Fruit fly (Drosophila melanogaster): ENCODE data around the gene tty.
A peak's percentile ranks its signal among the peaks of the same experiment; 100 is the strongest.

Gene tty

DNA sequence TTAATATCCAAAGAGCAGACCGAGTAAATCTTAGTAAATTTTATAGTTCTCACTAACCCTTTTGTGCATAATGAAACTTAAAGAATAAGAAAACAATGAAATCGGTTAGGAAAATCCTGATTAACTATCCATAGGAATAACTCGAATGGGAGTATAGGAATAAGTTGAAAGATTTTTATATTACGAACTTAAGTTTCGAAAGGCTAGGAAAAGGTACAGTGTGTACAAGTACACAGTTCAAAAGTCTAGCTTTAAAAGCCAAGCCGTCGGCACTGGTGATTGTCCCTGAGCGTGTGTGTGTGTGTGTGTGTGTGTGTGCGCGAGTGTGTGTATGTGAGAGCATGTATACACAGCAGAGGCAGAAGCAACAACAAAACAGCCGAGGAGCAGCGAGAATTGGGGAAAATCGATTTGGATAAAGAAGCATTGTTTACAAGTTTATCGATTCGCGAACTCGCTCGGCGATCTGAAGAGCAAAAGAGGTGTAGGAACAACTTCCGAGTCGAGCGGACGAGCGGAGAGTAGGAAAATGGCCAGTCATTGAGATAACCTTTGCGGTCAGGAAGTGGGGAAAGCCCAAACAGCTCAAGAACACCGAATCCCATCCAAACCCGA is 11.8 kb upstream of the tty start (continued):
- no peak for TF ChIP-seq ab (GFP tag; optimal IDR thresholded peaks at IDR 0.05)
- peak; percentile 51; the same call in 2 of the 3 replicates for TF ChIP-seq row (GFP tag; IDR thresholded peaks at IDR 0.05)
- TF ChIP-seq CG8290 (GFP tag; optimal IDR thresholded peaks at IDR 0.05): no peak
- TF ChIP-seq CG8290 (tag; optimal IDR thresholded peaks at IDR 0.05): no peak
- TF ChIP-seq gsb (GFP tag; IDR thresholded peaks at IDR 0.05): no peak
- TF ChIP-seq bigmax (GFP tag; optimal IDR thresholded peaks at IDR 0.05): no peak
- TF ChIP-seq da (GFP tag; optimal IDR thresholded peaks at IDR 0.05): no peak
- TF ChIP-seq Fer2 (tag; optimal IDR thresholded peaks at IDR 0.05): no peak
- TF ChIP-seq Doc3 (GFP tag; IDR thresholded peaks at IDR 0.05; ENCODE audit: partially characterized antibody): no peak
- no peak for TF ChIP-seq CG17186 (GFP tag; optimal IDR thresholded peaks at IDR 0.05)
- no peak for TF ChIP-seq NC2β (GFP tag; optimal IDR thresholded peaks at IDR 0.05)
- no peak for TF ChIP-seq Bteb2 (GFP tag; optimal IDR thresholded peaks at IDR 0.05)
- no peak for TF ChIP-seq H2.0 (GFP tag; IDR thresholded peaks at IDR 0.05)
- no peak for TF ChIP-seq CG6813 (GFP tag; optimal IDR thresholded peaks at IDR 0.05)
- no peak for TF ChIP-seq D19A (tag; optimal IDR thresholded peaks at IDR 0.05)
- no peak for TF ChIP-seq HLH3B (GFP tag; IDR thresholded peaks at IDR 0.05)
- TF ChIP-seq HLH54F (GFP tag; optimal IDR thresholded peaks at IDR 0.05): no peak
- TF ChIP-seq grau (tag; optimal IDR thresholded peaks at IDR 0.05): peak; percentile 15
- TF ChIP-seq sens (GFP tag): peak; percentile 63
- no peak for TF ChIP-seq hb (GFP tag; IDR thresholded peaks at IDR 0.05; ENCODE audit: partially characterized antibody)
- TF ChIP-seq HHEX (GFP tag; optimal IDR thresholded peaks at IDR 0.05): no peak
- TF ChIP-seq Sry-β (GFP tag; optimal IDR thresholded peaks at IDR 0.05): peak; percentile 89
- no peak for TF ChIP-seq C15 (GFP tag; IDR thresholded peaks at IDR 0.05)
- no peak for TF ChIP-seq kah (GFP tag; optimal IDR thresholded peaks at IDR 0.05)
- TF ChIP-seq wek (GFP tag; optimal IDR thresholded peaks at IDR 0.05): no peak
- no peak for TF ChIP-seq salm (tag; optimal IDR thresholded peaks at IDR 0.05)
- TF ChIP-seq Jarid2 (GFP tag; optimal IDR thresholded peaks at IDR 0.05): no peak
- no peak for TF ChIP-seq CG3847 (GFP tag; IDR thresholded peaks at IDR 0.05)
- TF ChIP-seq CG4360 (GFP tag; IDR thresholded peaks at IDR 0.05): peak; percentile 40; the same call in 1 of the 2 replicates
- TF ChIP-seq Ets65A (GFP tag): peak; percentile 35

DNA sequence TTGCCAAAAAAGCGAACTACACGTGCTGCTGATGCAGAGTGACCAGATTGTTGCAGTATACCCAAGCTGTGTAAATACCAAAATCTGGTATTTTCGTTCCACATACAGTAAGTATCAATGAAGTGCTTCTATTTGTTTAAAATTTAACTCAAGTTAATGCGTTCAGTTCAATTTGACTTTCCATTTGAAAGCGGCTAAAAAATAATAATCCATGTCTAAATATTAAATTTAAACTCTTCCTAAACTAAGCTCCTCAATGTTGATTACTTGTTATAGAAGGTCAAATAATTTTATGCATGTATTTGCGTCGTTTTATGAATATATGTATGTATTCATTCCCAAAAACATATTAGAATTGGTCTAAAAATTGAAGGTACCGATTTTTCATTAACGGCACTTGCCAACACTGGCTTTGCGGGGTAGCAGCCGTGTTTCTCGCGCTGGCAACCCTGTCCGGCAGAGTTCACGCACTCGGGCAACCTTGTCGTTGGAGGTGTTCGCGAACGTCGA is 10.4 kb upstream of the tty start, which contains the start of the genes peng and sol:
peng (minus strand) TSS at position 44 of the 510 bp plus-strand sequence.
sol (plus strand) TSS at position 481 of the 510 bp plus-strand sequence.
- TF ChIP-seq kah (GFP tag; optimal IDR thresholded peaks at IDR 0.05) (no peak), sima (GFP tag; optimal IDR thresholded peaks at IDR 0.05) (no peak), zfh2 (GFP tag; optimal IDR thresholded peaks at IDR 0.05) (peak; percentile 78), CG9727 (GFP tag; optimal IDR thresholded peaks at IDR 0.05) (peak; percentile 84), CG15696 (tag; optimal IDR thresholded peaks at IDR 0.05) (peak; percentile 60), nom (GFP tag; optimal IDR thresholded peaks at IDR 0.05) (peak; percentile 18), Trl (optimal IDR thresholded peaks at IDR 0.05) (no peak), Trl (GFP tag; optimal IDR thresholded peaks at IDR 0.05) (peak; percentile 58), chif (GFP tag; optimal IDR thresholded peaks at IDR 0.05) (peak; percentile 61 to 74), knrl (GFP tag; IDR thresholded peaks at IDR 0.05; ENCODE audit: partially characterized antibody) (no peak), sob (GFP tag; IDR thresholded peaks at IDR 0.05) (peak; percentile 72), Hand (GFP tag; optimal IDR thresholded peaks at IDR 0.05) (peak; percentile 52), bcd (GFP tag; optimal IDR thresholded peaks at IDR 0.05) (peak; percentile 70), Pdp1 (GFP tag; optimal IDR thresholded peaks at IDR 0.05) (peak; percentile 67 to 75), CG10959 (GFP tag; IDR thresholded peaks at IDR 0.05) (no peak), gcm (GFP tag; optimal IDR thresholded peaks at IDR 0.05) (peak; percentile 45), CG1647 (GFP tag; optimal IDR thresholded peaks at IDR 0.05) (peak; percentile 40), CHES-1-like (GFP tag; optimal IDR thresholded peaks at IDR 0.05) (peak; percentile 39), bbx (GFP tag; IDR thresholded peaks at IDR 0.05; ENCODE audit: partially characterized antibody) (0 out of 2 replicates have a peak, but pooled peaks have one; percentile 49), CG1529 (GFP tag; optimal IDR thresholded peaks at IDR 0.05) (peak; percentile 18), CG8281 (tag; optimal IDR thresholded peaks at IDR 0.05) (peak; percentile 38), Lhr (GFP tag; optimal IDR thresholded peaks at IDR 0.05) (peak; percentile 80), CG32532 (GFP tag; IDR thresholded peaks at IDR 0.05) (peak; percentile 62)
